Comparison of ENCODE assay signal across 2 fruit fly cellular contexts in the genomic region with DNA sequence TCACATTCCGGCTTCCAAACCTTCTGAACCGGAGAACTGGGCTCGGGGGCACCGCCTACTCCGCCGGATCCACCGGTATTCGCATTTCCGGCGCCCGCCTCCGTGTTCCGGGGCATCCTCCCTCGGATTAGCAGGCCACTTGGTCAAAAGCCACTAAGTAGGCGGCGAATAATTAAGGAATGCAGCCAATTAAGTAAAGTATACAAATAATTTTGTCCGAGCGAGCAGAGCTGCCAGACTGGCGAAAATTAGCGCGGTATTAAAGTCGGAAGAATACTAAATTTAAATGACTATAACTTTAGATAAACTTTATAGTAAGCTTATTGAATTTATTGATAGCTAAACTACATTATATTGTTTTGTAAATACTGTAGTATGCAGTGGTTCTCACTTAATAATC.
A peak's percentile ranks its signal among the peaks of the same experiment; 100 is the strongest.
TF ChIP-seq lines count a peak whose summit lies in the region.

A gene (minus strand): TSS at position 245 of the 400 bp plus-strand sequence.

- TF ChIP-seq CTCF in whole organism, embryonic (GFP tag; optimal IDR thresholded peaks at IDR 0.05; lab: Kevin White, UChicago), result no peak

TF ChIP-seq in whole organism, embryonic, 481 proteins besides CTCF, POLR2A, EP300 and RAD21:
- TF ChIP-seq CG4820 (GFP tag; optimal IDR thresholded peaks at IDR 0.05; lab: Kevin White, UChicago) (no peak), MESR4 (GFP tag; optimal IDR thresholded peaks at IDR 0.05; lab: Kevin White, UChicago) (peak; percentile 50), CG1603 (tag; optimal IDR thresholded peaks at IDR 0.05; lab: Kevin White, UChicago) (no peak), Med (GFP tag; lab: Kevin White, UChicago) (peak; percentile 36), sd (tag; optimal IDR thresholded peaks at IDR 0.05; lab: Kevin White, UChicago) (peak; percentile 72), CG7745 (tag; optimal IDR thresholded peaks at IDR 0.05; lab: Kevin White, UChicago) (peak; percentile 57), Dp (GFP tag; optimal IDR thresholded peaks at IDR 0.05; lab: Kevin White, UChicago) (peak; percentile 50), MBD-R2 (GFP tag; IDR thresholded peaks at IDR 0.05; lab: Robert Waterston, UW) (peak; percentile 70), Vsx1 (GFP tag; optimal IDR thresholded peaks at IDR 0.05; lab: Kevin White, UChicago) (peak; percentile 92), CG6765 (GFP tag; optimal IDR thresholded peaks at IDR 0.05; lab: Kevin White, UChicago) (no peak), dmrt11E (tag; optimal IDR thresholded peaks at IDR 0.05; lab: Kevin White, UChicago) (no peak), pzg (GFP tag; optimal IDR thresholded peaks at IDR 0.05; lab: Kevin White, UChicago) (peak; percentile 10), E2f2 (GFP tag; IDR thresholded peaks at IDR 0.05; lab: Robert Waterston, UW) (peak; percentile 70), pb (GFP tag; optimal IDR thresholded peaks at IDR 0.05; lab: Kevin White, UChicago) (no peak), row (GFP tag; IDR thresholded peaks at IDR 0.05; lab: Robert Waterston, UW) (peak; percentile 12; the same call in 1 of the 3 replicates), Ets65A (GFP tag; lab: Kevin White, UChicago) (peak; percentile 61), gt (GFP tag; IDR thresholded peaks at IDR 0.05; lab: Robert Waterston, UW) (no peak), BEAF-32 (GFP tag; optimal IDR thresholded peaks at IDR 0.05; lab: Kevin White, UChicago) (peak; percentile 0)

TF ChIP-seq in whole organism, prepupa, 60 proteins besides CTCF, POLR2A, EP300 and RAD21:
- TF ChIP-seq CG1621 (tag; optimal IDR thresholded peaks at IDR 0.05; lab: Kevin White, UChicago), result peak; percentile 38
- TF ChIP-seq dac (GFP tag; optimal IDR thresholded peaks at IDR 0.05; lab: Kevin White, UChicago), result no peak
TF ChIP-seq in whole organism, prepupa: peak in this region for 1.
